Fruit fly (Drosophila melanogaster) ovary, adult (tissue): ENCODE results near the gene MsrA.

Source experiments
- CG17801 ChIP-seq: fragments of 200-800 bp; optimal IDR thresholded peaks from 2 replicates; lab custom pipeline; 2019; ENCODE audit warnings: missing biosample characterization, mild to moderate bottlenecking, missing genetic modification characterization, moderate library complexity; ENCODE audit not compliant: partially characterized antibody

Gene MsrA

DNA sequence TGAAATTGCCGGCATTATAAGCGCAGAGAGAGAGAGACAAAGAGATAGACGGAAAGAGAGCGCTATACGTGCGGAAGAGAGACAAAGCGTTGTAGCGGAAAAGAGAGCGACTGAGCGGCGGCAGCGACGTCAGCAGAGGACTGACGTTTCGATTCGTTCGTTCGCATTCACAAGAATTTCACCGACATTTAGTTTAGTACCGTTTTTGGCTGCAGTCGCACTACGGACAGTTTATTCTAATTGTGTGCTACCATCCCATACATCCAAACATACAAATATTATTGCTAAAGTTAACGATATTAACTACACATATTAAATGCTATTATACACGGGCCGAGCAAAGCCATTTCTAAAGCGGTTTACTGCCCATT, 24.4 kb downstream of the MsrA start, which contains the start of gene CrebA:
Gene CrebA (plus strand): TSS at position 168 of the 371 bp plus-strand sequence.
- TF ChIP-seq CG17801 (GFP tag; lab: Kevin White, UChicago): peak; percentile 1

DNA sequence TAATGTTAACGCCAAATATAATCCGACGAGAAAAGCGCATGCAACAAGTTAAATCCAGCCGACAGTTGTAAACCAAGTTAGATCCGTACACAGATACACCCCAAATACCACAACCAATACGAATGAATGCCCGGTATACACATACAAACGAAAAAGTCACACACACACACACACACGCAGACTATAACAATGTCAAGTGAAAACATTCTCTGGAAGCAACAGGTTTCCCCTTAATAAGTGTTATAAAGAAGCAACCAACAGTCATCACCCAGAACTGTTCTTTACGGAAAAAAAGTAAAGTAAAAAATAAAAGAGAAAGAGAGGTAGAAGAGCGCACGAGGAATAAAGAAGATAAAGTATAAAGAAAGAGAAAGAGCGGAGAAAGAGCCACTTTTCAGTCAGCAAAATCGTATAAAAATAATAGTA, 25.0 kb downstream of the MsrA start:
- TF ChIP-seq CG17801 (GFP tag; lab: Kevin White, UChicago): no peak

DNA sequence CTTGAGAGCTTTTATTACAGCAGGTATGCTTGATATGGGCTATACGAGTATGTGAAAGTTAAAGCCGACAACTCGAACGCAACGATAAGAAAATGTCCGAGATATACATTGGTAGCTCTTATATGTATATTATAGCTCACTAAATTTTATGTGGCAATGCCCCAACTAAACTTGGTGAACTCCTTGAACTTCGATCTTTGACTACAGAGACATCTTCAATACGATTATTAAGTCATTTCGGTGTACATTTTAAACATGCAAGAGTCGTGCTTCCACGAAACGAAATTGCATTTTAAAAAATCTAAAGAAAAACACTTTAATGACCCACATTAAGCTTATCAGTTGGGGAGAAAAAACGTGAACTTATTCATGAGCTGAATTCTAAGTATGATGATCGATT, 25.7 kb downstream of the MsrA start:
- no peak for TF ChIP-seq CG17801 (GFP tag; lab: Kevin White, UChicago)

DNA sequence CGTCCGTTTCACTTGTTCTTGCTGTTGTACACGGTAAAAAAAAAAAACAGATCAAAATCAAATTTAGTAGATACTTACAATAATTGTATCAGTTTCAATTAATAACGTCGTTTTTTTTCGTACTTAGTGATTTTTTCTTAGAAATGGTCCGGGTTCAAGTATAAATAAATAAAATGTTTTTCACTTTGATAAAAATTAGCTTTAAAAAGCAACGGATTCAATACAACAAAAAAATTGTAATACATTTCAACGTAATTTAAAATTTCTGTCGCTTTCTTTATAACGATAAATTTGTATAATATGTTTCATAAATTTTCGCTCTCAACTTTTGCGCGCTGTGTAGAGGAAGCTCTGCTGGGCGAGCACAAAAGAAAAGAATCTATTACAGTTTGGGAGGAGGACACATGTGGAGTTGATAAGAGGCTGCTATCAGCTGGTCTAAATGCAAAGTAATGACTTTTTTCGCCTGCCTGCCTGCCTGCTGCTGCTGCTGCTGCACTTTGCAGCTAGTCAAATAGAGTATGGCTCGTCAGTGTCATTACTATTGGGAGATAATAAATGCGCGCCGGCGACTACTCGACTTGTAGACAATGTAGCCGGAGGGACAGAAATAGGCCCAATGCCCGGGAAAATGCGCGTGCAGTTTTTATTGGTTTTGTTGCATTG, 27.2 kb downstream of the MsrA start:
- no peak for TF ChIP-seq CG17801 (GFP tag; lab: Kevin White, UChicago)

DNA sequence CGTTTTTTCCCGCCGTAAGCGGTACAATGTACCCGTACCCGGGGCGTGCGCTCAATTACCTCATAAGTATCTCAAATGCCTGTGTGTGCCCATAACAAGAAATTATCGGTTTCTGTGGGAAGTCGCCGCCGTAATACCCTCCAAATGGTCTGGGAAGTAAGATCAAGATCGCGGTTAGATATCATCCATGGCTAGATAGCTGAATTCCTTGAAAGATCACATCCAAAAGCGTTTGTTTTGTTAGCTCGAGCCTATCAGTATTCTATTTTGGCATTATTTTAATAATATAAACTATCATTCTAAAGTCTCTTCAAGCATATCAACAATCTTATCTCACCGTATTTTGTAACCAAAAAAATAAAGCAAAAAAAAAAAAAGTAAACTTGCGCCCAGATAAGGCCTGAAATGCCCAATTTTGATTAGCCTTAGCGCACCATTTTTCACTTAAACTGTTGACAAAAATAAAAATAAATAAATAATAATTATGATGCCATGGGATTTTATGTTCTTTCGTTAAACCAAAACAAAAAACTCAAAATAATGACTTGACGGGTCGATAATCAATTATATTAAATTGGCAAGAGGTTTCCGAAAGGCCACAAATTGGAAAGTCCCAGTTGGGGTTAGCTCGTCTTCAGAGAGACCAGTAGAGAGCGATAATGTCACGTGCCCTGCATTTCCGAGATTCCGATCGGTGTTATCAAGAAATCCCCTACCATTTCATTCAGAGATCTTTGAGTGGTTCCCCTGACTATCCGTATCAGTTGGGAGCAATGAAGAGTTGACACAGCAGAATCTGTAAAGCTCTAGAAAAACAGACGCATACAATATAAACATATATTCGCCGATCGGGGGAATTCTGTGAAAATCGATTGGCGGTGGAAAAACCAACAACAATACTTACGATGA, 28.0 kb downstream of the MsrA start:
- no peak for TF ChIP-seq CG17801 (GFP tag; lab: Kevin White, UChicago)

DNA sequence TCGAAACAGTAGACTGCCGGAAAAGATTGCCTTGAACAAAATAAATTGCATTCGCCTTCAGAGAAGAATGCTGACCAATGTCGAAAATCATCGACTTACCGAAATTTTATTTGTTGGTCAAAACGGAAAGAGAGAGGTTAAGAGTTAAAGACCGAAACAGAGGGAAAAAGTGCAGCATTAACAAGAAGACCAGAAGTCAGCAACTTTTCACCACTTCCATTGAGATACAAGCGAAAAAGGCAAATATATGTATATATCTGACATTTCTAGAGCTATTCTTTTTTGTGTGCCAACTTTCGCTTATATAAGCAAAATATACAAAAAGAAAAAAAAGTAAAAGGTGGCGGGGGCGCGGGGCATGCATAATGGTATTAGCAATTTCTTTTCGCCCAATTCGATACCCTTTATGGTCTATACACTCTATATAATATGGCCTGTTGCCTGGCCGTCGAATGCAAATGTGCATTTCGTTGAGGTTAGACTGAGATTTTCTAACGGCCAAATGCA, 29.1 kb downstream of the MsrA start:
- TF ChIP-seq CG17801 (GFP tag; lab: Kevin White, UChicago): peak; percentile 17

DNA sequence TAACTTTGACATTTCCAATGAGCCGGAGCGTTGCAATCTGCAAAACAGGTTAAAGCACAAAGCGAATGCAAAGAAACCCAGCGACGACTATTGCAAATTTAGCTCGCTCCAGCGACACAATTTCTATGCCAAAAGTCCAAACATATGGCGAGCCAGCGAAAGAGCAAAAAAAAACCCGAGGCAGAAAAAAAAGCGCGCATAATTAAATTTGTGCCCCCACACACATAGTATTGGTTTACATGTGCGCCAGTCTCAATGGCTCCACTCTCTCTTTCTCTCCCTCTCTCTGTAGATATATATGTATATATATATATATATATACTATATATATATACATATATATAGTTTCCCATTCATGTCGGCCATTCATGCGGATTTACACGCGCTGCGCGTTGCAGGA, 29.8 kb downstream of the MsrA start:
- no peak for TF ChIP-seq CG17801 (GFP tag; lab: Kevin White, UChicago)

DNA sequence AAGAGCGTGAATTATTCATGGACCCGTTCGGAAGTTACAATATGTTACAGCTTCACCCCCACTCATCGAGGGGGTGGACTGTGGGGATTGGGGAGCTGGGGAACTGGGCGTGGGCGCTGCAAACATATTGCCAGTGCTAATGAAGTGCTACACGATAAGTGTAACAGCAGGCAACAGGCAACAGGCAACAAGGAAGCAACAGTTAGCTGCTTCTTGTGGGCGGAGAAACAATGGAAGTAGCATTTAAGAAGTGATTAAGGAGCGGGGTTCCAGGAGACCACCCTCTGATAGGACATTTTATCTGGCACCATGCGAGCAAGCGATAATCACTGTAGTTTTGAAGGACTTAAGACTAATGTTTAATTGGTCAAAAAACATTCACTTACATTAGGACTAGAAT, 30.4 kb downstream of the MsrA start:
- no peak for TF ChIP-seq CG17801 (GFP tag; lab: Kevin White, UChicago)

DNA sequence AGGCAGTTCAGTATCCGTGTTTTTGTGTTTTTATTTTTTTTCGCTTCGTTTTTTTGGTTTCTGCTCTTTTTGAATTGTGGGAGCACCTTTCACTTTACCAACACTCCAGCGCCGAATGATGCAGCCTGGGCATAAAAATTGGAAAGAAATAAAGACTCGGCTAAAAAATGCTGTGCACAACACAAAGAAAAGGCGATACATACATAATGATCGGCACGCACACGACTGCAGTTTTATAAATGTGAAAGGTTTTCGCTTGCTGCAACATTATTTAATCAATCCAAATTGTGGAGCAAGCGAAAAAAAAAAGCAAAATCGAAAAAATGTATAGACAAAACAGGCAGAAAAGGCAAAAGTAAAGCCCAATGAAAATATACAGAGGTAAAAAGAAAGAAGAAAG, 32.2 kb downstream of the MsrA start:
- peak; percentile 21 for TF ChIP-seq CG17801 (GFP tag; lab: Kevin White, UChicago)

DNA sequence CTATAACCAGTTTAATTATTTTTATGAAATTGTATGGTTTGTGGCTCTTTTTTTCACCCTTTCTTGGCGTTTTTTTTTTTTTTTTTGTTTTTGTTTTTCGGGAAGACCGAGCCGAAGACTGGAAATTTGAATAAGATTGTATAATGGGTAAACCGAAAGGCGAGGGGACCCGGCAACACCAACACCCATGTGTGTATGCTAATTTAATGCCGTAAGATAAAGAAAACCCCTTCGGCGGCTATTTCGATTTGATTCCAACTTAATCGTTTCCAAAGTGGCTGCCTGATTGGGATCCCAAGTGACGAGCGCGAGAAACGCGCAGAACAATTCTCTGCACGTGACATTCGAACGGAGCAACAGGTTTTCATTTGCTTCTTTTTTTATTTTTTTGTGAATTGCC, 32.6 kb downstream of the MsrA start:
- TF ChIP-seq CG17801 (GFP tag; lab: Kevin White, UChicago): no peak

DNA sequence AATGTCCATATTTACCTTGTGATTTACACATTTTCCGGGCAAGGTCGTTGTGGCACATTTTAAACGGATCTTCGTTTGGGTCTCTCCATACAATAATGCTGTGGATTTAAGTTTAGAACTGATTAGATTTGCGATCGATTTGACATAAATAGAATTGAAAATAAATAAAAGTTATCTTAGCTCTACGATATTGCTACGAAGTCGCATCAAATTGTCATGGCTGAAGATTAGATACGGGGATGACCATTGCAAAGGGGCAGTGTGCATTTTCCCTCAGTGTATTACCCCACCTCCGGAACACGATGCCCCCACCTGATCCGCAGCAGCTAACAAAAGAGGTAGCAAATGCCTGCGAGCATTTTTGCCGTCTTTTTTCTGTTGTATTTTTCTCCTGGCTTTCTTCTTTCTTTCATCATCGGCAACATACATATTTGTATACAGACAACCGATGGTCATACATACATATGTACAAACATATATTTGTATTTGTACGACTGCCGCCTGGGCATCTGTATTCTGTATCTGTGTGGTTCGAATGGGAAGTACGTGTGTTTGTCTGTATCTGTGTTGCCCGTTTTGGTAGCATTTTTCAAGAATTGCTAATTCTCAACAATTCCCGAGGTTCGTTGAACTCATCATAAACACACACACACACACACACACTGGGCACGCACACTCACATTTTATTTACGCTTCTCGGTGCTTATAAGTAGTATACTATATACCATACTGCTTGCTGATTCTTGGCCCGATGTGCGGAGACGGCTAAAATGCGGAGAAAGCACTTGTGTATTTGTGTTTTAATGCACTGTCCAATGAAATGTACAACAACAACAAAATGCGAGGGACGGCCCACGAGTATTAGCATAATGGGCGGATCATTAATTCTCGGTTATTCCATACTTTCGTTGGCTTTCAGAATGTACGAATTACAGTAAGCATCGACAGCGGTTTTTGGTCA, 33.9 kb downstream of the MsrA start:
- TF ChIP-seq CG17801 (GFP tag; lab: Kevin White, UChicago): no peak

DNA sequence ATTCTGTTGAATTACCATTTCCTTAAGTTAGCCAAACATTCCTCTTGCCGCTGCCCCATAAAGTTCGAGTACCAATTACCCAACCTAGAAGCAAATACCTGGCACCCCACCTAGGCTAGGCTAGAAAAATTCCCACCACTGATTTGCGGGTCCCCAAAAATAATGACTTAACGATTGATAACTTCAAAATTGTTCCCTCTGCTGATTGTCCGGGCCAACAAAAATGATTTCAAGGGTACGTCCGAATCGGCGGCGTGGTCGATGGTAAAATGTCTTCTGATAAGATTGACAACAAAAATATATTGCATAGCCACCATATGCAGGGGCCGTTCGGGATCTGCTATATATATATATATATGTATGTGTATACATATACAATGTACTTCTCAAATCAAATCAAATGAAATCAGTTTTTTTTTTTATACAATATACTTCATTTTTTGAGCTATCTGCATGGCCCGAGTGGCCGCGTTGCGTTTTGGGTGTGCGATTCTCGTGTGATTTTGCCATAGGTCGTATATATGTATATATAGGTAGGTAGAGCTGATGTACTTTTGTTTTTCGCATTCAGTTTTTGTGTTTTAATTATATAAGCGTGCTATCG, 36.4 kb downstream of the MsrA start:
- no peak for TF ChIP-seq CG17801 (GFP tag; lab: Kevin White, UChicago)

DNA sequence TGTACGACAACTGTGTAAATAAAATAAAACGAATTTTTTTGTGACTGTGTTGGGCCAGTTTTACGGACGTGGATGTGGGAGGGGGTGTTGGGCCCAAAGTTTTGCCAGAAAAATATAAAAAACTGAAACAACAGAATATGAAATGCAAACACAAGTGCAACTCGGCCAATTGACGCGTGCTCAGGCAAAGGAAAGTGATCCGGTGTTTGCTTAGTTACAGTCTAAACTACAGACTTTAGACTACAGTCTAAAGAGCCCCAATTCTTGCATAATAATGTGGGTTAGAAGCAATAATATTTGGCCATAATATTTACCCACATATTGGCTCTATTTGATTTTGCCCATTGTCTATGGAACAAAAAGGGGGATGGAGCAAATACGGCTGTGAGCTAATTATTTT, 38.0 kb downstream of the MsrA start:
- no peak for TF ChIP-seq CG17801 (GFP tag; lab: Kevin White, UChicago)

DNA sequence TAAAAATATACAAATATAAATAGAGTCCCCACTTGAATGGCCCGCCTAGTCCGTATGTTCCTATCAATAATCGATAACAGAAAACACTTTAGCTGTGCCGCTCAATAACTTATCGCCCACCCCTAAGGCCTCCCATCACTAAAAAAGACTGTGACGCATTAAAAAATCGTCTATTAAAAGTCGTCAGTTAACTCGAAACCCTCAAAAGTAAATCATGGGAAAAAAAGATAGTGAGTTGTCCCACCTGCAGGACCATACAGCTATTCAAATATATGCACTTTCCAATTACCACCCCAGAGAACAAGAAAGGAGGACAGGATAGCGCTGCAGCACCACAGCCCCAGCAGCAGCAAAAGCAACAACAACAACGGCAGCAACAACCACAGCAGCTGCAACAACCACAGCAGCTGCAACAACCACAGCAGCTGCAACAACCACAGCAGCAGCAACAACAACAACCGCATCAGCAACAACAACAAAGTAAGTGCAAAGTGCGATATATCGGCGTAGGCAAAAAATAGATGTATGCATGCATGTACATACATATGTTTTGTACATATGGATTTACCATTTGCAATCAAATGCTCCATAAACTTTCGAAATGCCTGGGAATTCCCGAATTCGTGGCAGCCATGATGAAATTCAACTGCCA, 43.3 kb downstream of the MsrA start, which contains the start of gene AGO2:
Gene AGO2 (plus strand): TSS at position 121 of the 652 bp plus-strand sequence.
- TF ChIP-seq CG17801 (GFP tag; lab: Kevin White, UChicago): peak; percentile 67
